Worm (Caenorhabditis elegans): ENCODE data around the gene F34D10.8.

ce11 chrIII:3743367-3743766 lies 12.8 kb downstream of the F34D10.8 start:
- TF ChIP-seq akir-1 (GFP tag; optimal IDR thresholded peaks at IDR 0.05) (no peak), gei-17 (GFP tag; optimal IDR thresholded peaks at IDR 0.05) (no peak), lir-1 (GFP tag; conservative IDR thresholded peaks at IDR 0.05) (no peak)
